Worm (Caenorhabditis elegans) whole organism, late embryonic: ENCODE results near the gene F33E11.2.

Source experiments
- F13H6.1 ChIP-seq: sonication (generic microtip); optimal IDR thresholded peaks from 2 replicates; lab custom pipeline; 2016; ENCODE audit warnings: missing genetic modification characterization, missing compliant biosample characterization
- elt-4 ChIP-seq: sonication (generic microtip); optimal IDR thresholded peaks from 2 replicates; lab custom pipeline; 2016; ENCODE audit warnings: missing genetic modification characterization, missing compliant biosample characterization

DNA sequence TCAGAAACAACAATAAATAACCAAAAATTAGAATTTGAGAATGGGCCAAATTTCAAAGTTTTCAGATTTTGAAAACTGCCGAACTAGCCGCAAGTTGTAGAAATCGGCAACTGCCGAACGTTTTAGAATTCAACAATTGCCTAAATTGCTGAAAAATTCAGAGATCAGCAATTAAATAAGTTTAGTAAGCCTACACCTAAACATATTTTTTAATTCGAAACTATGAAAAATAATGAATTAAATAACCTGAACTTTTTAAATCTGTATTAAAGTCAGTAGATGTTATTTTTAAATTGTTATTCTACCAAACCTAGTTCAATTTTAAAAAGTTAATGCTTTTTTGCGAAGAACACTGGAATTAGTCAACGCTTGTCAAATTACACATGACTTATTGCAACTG, 39.0 kb upstream of the F33E11.2 start, which contains the start of gene nhr-204:
- TF ChIP-seq elt-4: no peak
- TF ChIP-seq F13H6.1: no peak
